Fruit fly (Drosophila melanogaster) whole organism, embryonic: ENCODE results near the gene Nepl9.
A peak's percentile ranks its signal among the peaks of the same experiment; 100 is the strongest.

Experiments
- Aef1 ChIP-seq: fragments of 200-800 bp; sonication (Bioruptor generic); IDR thresholded peaks from 3 replicates; pipeline ENCODE4 v1.3.6; 2022; ENCODE audit warnings: missing biosample characterization, missing genetic modification characterization
- Blimp-1 ChIP-seq: fragments of 200-800 bp; sonication (Bioruptor generic); optimal IDR thresholded peaks from 3 replicates; lab custom pipeline; 2018; ENCODE audit warnings: missing biosample characterization, missing genetic modification characterization, mild to moderate bottlenecking, moderate library complexity, missing genetic modification reagents
- Bteb2 ChIP-seq: fragments of 200-800 bp; sonication (Bioruptor generic); optimal IDR thresholded peaks from 2 replicates; lab custom pipeline; 2016; ENCODE audit warnings: missing biosample characterization, missing genetic modification characterization
- CG11093 ChIP-seq: fragments of 200-800 bp; sonication (Bioruptor generic); IDR thresholded peaks from 3 replicates; pipeline ENCODE4 v1.3.6; 2022; ENCODE audit warnings: missing biosample characterization, missing genetic modification characterization
- CG11398 ChIP-seq: fragments of 200-800 bp; sonication (Bioruptor generic); optimal IDR thresholded peaks from 2 replicates; lab custom pipeline; 2016; ENCODE audit warnings: missing biosample characterization, missing genetic modification characterization
- CG11456 ChIP-seq: fragments of 200-800 bp; sonication (Bioruptor generic); IDR thresholded peaks from 3 replicates; pipeline ENCODE4 v1.3.6; 2022; ENCODE audit warnings: missing biosample characterization, missing genetic modification characterization
- CG13287 ChIP-seq: fragments of 200-800 bp; sonication (Bioruptor generic); IDR thresholded peaks from 2 replicates; pipeline ENCODE4 v1.3.6; 2022; ENCODE audit warnings: missing biosample characterization, missing genetic modification characterization; ENCODE audit not compliant: partially characterized antibody
- CG14050 ChIP-seq: fragments of 200-800 bp; sonication (Bioruptor generic); IDR thresholded peaks from 3 replicates; pipeline ENCODE4 v1.3.6; 2022; ENCODE audit warnings: missing biosample characterization, missing genetic modification characterization
- CG14860 ChIP-seq: fragments of 200-800 bp; sonication (Bioruptor generic); IDR thresholded peaks from 3 replicates; pipeline ENCODE4 v1.3.6; 2022; ENCODE audit warnings: missing biosample characterization, missing genetic modification characterization; ENCODE audit not compliant: partially characterized antibody
- CG17568 ChIP-seq: fragments of 200-800 bp; sonication (Bioruptor generic); optimal IDR thresholded peaks from 2 replicates; lab custom pipeline; 2018; ENCODE audit warnings: missing biosample characterization, mild to moderate bottlenecking, missing genetic modification characterization, moderate library complexity
- CG2129 ChIP-seq: fragments of 200-800 bp; sonication (Bioruptor generic); IDR thresholded peaks from 2 replicates; pipeline ENCODE4 v1.3.6; 2022; ENCODE audit warnings: missing biosample characterization, missing genetic modification characterization; ENCODE audit not compliant: partially characterized antibody
- CG30431 ChIP-seq: fragments of 200-800 bp; sonication (Bioruptor generic); optimal IDR thresholded peaks from 2 replicates; lab custom pipeline; 2017; ENCODE audit warnings: missing biosample characterization, missing genetic modification characterization
- CG3065 ChIP-seq: fragments of 200-800 bp; sonication (Bioruptor generic); optimal IDR thresholded peaks from 2 replicates; lab custom pipeline; 2016; ENCODE audit warnings: missing biosample characterization, missing genetic modification characterization
- CG31224 ChIP-seq: fragments of 200-800 bp; sonication (Bioruptor generic); IDR thresholded peaks from 2 replicates; pipeline ENCODE4 v1.3.6; 2022; ENCODE audit warnings: missing biosample characterization, missing genetic modification characterization
- CG31441 ChIP-seq: fragments of 200-800 bp; sonication (Bioruptor generic); IDR thresholded peaks from 2 replicates; pipeline ENCODE4 v1.3.6; 2022; ENCODE audit warnings: missing biosample characterization, missing genetic modification characterization
- CG3163 ChIP-seq: fragments of 200-800 bp; sonication (Bioruptor generic); optimal IDR thresholded peaks from 3 replicates; lab custom pipeline; 2016; ENCODE audit warnings: missing biosample characterization, missing genetic modification characterization
- CG34422 ChIP-seq: fragments of 200-800 bp; sonication (Bioruptor generic); IDR thresholded peaks from 3 replicates; pipeline ENCODE4 v1.3.6; 2022; ENCODE audit warnings: missing biosample characterization, missing genetic modification characterization
- CG3838 ChIP-seq: fragments of 200-800 bp; sonication (Bioruptor generic); optimal IDR thresholded peaks from 3 replicates; lab custom pipeline; 2016; ENCODE audit warnings: missing biosample characterization, missing genetic modification characterization
- CG4360 ChIP-seq: fragments of 200-800 bp; sonication (Bioruptor generic); IDR thresholded peaks from 2 replicates; pipeline ENCODE4 v1.3.6; 2022; ENCODE audit warnings: missing biosample characterization, missing genetic modification characterization
- CG7372 ChIP-seq: fragments of 200-800 bp; sonication (Bioruptor generic); IDR thresholded peaks from 2 replicates; pipeline ENCODE4 v1.3.6; 2022; ENCODE audit warnings: missing biosample characterization, missing genetic modification characterization
- CG7745 ChIP-seq: fragments of 200-800 bp; sonication (Bioruptor generic); optimal IDR thresholded peaks from 2 replicates; lab custom pipeline; 2018; ENCODE audit warnings: missing biosample characterization, mild to moderate bottlenecking, missing genetic modification characterization, moderate library complexity
- CG9876 ChIP-seq: fragments of 200-800 bp; sonication (Bioruptor generic); optimal IDR thresholded peaks from 2 replicates; lab custom pipeline; 2016; ENCODE audit warnings: missing biosample characterization, missing genetic modification characterization
- Dek ChIP-seq: fragments of 200-800 bp; sonication (Bioruptor generic); optimal IDR thresholded peaks from 3 replicates; lab custom pipeline; 2019; ENCODE audit warnings: missing biosample characterization, mild to moderate bottlenecking, missing genetic modification characterization, moderate library complexity
- Ets65A ChIP-seq: fragments of 200-800 bp; sonication (Bioruptor generic); peaks from one replicate; lab custom pipeline; 2016; ENCODE audit warnings: missing biosample characterization, missing genetic modification characterization
- H15 ChIP-seq: fragments of 200-800 bp; sonication (Bioruptor generic); IDR thresholded peaks from 3 replicates; pipeline ENCODE4 v1.3.6; 2022; ENCODE audit warnings: missing biosample characterization, missing genetic modification characterization
- HLH4C ChIP-seq: fragments of 200-800 bp; sonication (Bioruptor generic); IDR thresholded peaks from 3 replicates; pipeline ENCODE4 v1.3.6; 2022; ENCODE audit warnings: missing biosample characterization, missing genetic modification characterization; ENCODE audit not compliant: partially characterized antibody
- Myb ChIP-seq: fragments of 200-800 bp; sonication (Bioruptor generic); optimal IDR thresholded peaks from 2 replicates; lab custom pipeline; 2016; ENCODE audit warnings: missing biosample characterization, missing genetic modification characterization
- Nf-YB ChIP-seq: fragments of 200-800 bp; sonication (Bioruptor generic); optimal IDR thresholded peaks from 3 replicates; lab custom pipeline; 2019; ENCODE audit warnings: missing biosample characterization, mild to moderate bottlenecking, missing genetic modification characterization, moderate library complexity
- Opbp ChIP-seq: fragments of 200-800 bp; sonication (Bioruptor generic); IDR thresholded peaks from 3 replicates; pipeline ENCODE4 v1.3.6; 2022; ENCODE audit warnings: missing biosample characterization, missing genetic modification characterization; ENCODE audit not compliant: partially characterized antibody
- Pdp1 ChIP-seq, 2 experiments: fragments of 200-800 bp; sonication (Bioruptor generic); optimal IDR thresholded peaks; 3 replicates each; lab custom pipeline; 2016; ENCODE audit warnings: missing biosample characterization in 2 of 2, missing genetic modification characterization in 2 of 2, mild to moderate bottlenecking in 1 of 2, moderate library complexity in 1 of 2
- Usf ChIP-seq: fragments of 200-800 bp; sonication (Bioruptor generic); optimal IDR thresholded peaks from 2 replicates; lab custom pipeline; 2017; ENCODE audit warnings: missing genotype, missing biosample characterization, missing genetic modification characterization
- Xbp1 ChIP-seq: fragments of 200-800 bp; sonication (Bioruptor generic); optimal IDR thresholded peaks from 3 replicates; lab custom pipeline; 2016; ENCODE audit warnings: missing biosample characterization, mild to moderate bottlenecking, missing genetic modification characterization
- cad ChIP-seq: fragments of >200 bp; optimal IDR thresholded peaks from 2 replicates; lab custom pipeline; 2017; ENCODE audit warnings: missing biosample characterization, missing genetic modification characterization
- crol ChIP-seq: fragments of 200-800 bp; sonication (Bioruptor generic); IDR thresholded peaks from 2 replicates; pipeline ENCODE4 v1.3.6; 2022; ENCODE audit warnings: missing biosample characterization, missing genetic modification characterization
- danr ChIP-seq: fragments of 200-800 bp; sonication (Bioruptor generic); IDR thresholded peaks from 2 replicates; pipeline ENCODE4 v1.3.6; 2022; ENCODE audit warnings: missing biosample characterization, missing genetic modification characterization
- ems ChIP-seq: fragments of 200-800 bp; sonication (Bioruptor generic); optimal IDR thresholded peaks from 3 replicates; lab custom pipeline; 2016; ENCODE audit warnings: missing biosample characterization, missing genetic modification characterization
- ewg ChIP-seq: fragments of 200-800 bp; sonication (Bioruptor generic); optimal IDR thresholded peaks from 3 replicates; lab custom pipeline; 2017; ENCODE audit warnings: mild to moderate bottlenecking, missing biosample characterization, missing genetic modification reagents, missing genetic modification characterization
- hbn ChIP-seq: fragments of 200-800 bp; sonication (Bioruptor generic); IDR thresholded peaks from 2 replicates; pipeline ENCODE4 v1.3.6; 2022; ENCODE audit warnings: missing biosample characterization, missing genetic modification characterization; ENCODE audit not compliant: partially characterized antibody
- ind ChIP-seq: fragments of 200-800 bp; sonication (Bioruptor generic); optimal IDR thresholded peaks from 3 replicates; lab custom pipeline; 2016; ENCODE audit warnings: missing biosample characterization, missing genetic modification characterization
- kay ChIP-seq: fragments of 200-800 bp; sonication (Bioruptor generic); optimal IDR thresholded peaks from 2 replicates; lab custom pipeline; 2016; ENCODE audit warnings: missing biosample characterization, missing genetic modification characterization
- klu ChIP-seq: fragments of 200-800 bp; sonication (Bioruptor generic); IDR thresholded peaks from 2 replicates; pipeline ENCODE4 v1.3.6; 2022; ENCODE audit warnings: missing biosample characterization, missing genetic modification characterization
- maf-S ChIP-seq: fragments of 200-800 bp; sonication (Bioruptor generic); optimal IDR thresholded peaks from 2 replicates; lab custom pipeline; 2016; ENCODE audit warnings: missing biosample characterization, missing genetic modification characterization
- mld ChIP-seq: fragments of 200-800 bp; sonication (Bioruptor generic); IDR thresholded peaks from 3 replicates; pipeline ENCODE4 v1.3.6; 2022; ENCODE audit warnings: missing biosample characterization, missing genetic modification characterization; ENCODE audit not compliant: partially characterized antibody
- phol ChIP-seq: fragments of 200-800 bp; sonication (Bioruptor generic); optimal IDR thresholded peaks from 3 replicates; lab custom pipeline; 2018; ENCODE audit warnings: missing biosample characterization, mild to moderate bottlenecking, missing genetic modification characterization, moderate library complexity
- scrt ChIP-seq: fragments of 200-800 bp; sonication (Bioruptor generic); optimal IDR thresholded peaks from 2 replicates; lab custom pipeline; 2018; ENCODE audit warnings: missing biosample characterization, mild to moderate bottlenecking, missing genetic modification characterization, moderate library complexity
- sd ChIP-seq: fragments of 200-800 bp; sonication (Bioruptor generic); optimal IDR thresholded peaks from 3 replicates; lab custom pipeline; 2018; ENCODE audit warnings: missing biosample characterization, mild to moderate bottlenecking, missing genetic modification characterization, moderate library complexity
- ssp ChIP-seq: fragments of 200-800 bp; sonication (Bioruptor generic); IDR thresholded peaks from 2 replicates; pipeline ENCODE4 v1.3.6; 2022; ENCODE audit warnings: missing biosample characterization, missing genetic modification characterization
- tup ChIP-seq: fragments of 200-800 bp; sonication (Bioruptor generic); optimal IDR thresholded peaks from 2 replicates; lab custom pipeline; 2016; ENCODE audit warnings: missing biosample characterization, mild to moderate bottlenecking, missing genetic modification characterization, moderate library complexity

Nepl9 gene

dm6 chr2L:16815989-16816749 lies 20.9 kb downstream of the Nepl9 start, which contains the start of gene mdy (continued):
- TF ChIP-seq HLH4C (GFP tag; lab: Robert Waterston, UW), result peak; percentile 73
- TF ChIP-seq CG14860 (GFP tag; lab: Robert Waterston, UW), result peak; percentile 52; the same call in 1 of the 3 replicates
- no peak for TF ChIP-seq CG17568 (GFP tag; lab: Kevin White, UChicago)
- peak; percentile 63 for TF ChIP-seq CG31441
- TF ChIP-seq tup (GFP tag; lab: Kevin White, UChicago), result peak; percentile 29
- TF ChIP-seq cad (GFP tag; lab: Kevin White, UChicago), result no peak
- peak; percentile 45; the same call in 1 of the 2 replicates for TF ChIP-seq klu (GFP tag; lab: Robert Waterston, UW)
- peak; percentile 73 for TF ChIP-seq Ets65A (GFP tag; lab: Kevin White, UChicago)
- peak; percentile 4 for TF ChIP-seq CG3065 (GFP tag; lab: Kevin White, UChicago)
- peak; percentile 54 for TF ChIP-seq Dek (tag; lab: Kevin White, UChicago)
- TF ChIP-seq danr (GFP tag; lab: Robert Waterston, UW), result 0 out of 2 replicates have a peak, but pooled peaks have one; percentile 6
- no peak for TF ChIP-seq CG2129 (GFP tag; lab: Robert Waterston, UW)
- TF ChIP-seq CG34422 (GFP tag; lab: Robert Waterston, UW), result peak; percentile 15; the same call in 2 of the 3 replicates
- peak; percentile 47; the same call in 2 of the 3 replicates for TF ChIP-seq Aef1 (GFP tag; lab: Robert Waterston, UW)
- TF ChIP-seq ems, result peak; percentile 48
- no peak for TF ChIP-seq CG11398
- peak; percentile 61 for TF ChIP-seq CG13287
- peak; percentile 26; the same call in 1 of the 3 replicates for TF ChIP-seq CG14050 (GFP tag; lab: Robert Waterston, UW)
- peak; percentile 86 for TF ChIP-seq CG11456
- TF ChIP-seq sd (tag; lab: Kevin White, UChicago), result no peak
- TF ChIP-seq Nf-YB (GFP tag; lab: Kevin White, UChicago), result peak; percentile 23
- peak; percentile 33 for TF ChIP-seq CG4360 (GFP tag; lab: Robert Waterston, UW)
- no peak for TF ChIP-seq Blimp-1
- TF ChIP-seq Pdp1 (GFP tag; optimal IDR thresholded peaks at IDR 0.05; lab: Kevin White, UChicago), result peak; percentile 46 to 58
- peak; percentile 15 for TF ChIP-seq CG30431 (GFP tag; lab: Kevin White, UChicago)
- TF ChIP-seq hbn (GFP tag; lab: Robert Waterston, UW), result no peak
- peak; percentile 58 for TF ChIP-seq kay (GFP tag; lab: Kevin White, UChicago)
- TF ChIP-seq Myb (GFP tag; lab: Kevin White, UChicago), result peak; percentile 32
- TF ChIP-seq H15 (GFP tag; lab: Robert Waterston, UW), result peak; percentile 36; the same call in 1 of the 3 replicates
- peak; percentile 12 for TF ChIP-seq ind (GFP tag; lab: Kevin White, UChicago)
- TF ChIP-seq Xbp1 (GFP tag; lab: Kevin White, UChicago), result peak; percentile 72
- 0 out of 3 replicates have a peak, but pooled peaks have one; percentile 25 for TF ChIP-seq mld
- peak; percentile 26 for TF ChIP-seq CG9876 (GFP tag; lab: Kevin White, UChicago)
- peak; percentile 55; the same call in 1 of the 2 replicates for TF ChIP-seq ssp (GFP tag; lab: Robert Waterston, UW)
- TF ChIP-seq CG3838 (GFP tag; lab: Kevin White, UChicago), result no peak
- no peak for TF ChIP-seq scrt (GFP tag; lab: Kevin White, UChicago)
- TF ChIP-seq Opbp (GFP tag; lab: Robert Waterston, UW), result no peak; the same call in 2 of the 3 replicates
- no peak for TF ChIP-seq CG7745
- TF ChIP-seq phol (tag; lab: Kevin White, UChicago), result peak; percentile 57
- peak; percentile 23 for TF ChIP-seq maf-S
- TF ChIP-seq CG31224 (GFP tag; lab: Robert Waterston, UW), result peak; percentile 38; the same call in 1 of the 2 replicates
- peak; percentile 11 for TF ChIP-seq Usf (GFP tag; lab: Kevin White, UChicago)
- TF ChIP-seq crol, result no peak
- 0 out of 3 replicates have a peak, but pooled peaks have one; percentile 25 for TF ChIP-seq CG11093 (GFP tag; lab: Robert Waterston, UW)
- TF ChIP-seq CG3163 (GFP tag; lab: Kevin White, UChicago), result no peak
- TF ChIP-seq Bteb2 (GFP tag; lab: Kevin White, UChicago), result peak; percentile 47
- TF ChIP-seq ewg (GFP tag; lab: Kevin White, UChicago), result no peak
- TF ChIP-seq CG7372, result 0 out of 2 replicates have a peak, but pooled peaks have one; percentile 14
